Worm (Caenorhabditis elegans) whole organism, early embryonic: Measurements from ENCODE around the gene F26G1.15.
A peak's percentile ranks its signal among the peaks of the same experiment; 100 is the strongest.

Source experiments
- B0310.2 ChIP-seq: sonication (generic microtip); optimal IDR thresholded peaks from 2 replicates; lab custom pipeline; 2016; ENCODE audit warnings: mild to moderate bottlenecking, missing genetic modification characterization, missing compliant biosample characterization
- F13C5.2 ChIP-seq: sonication (generic microtip); optimal IDR thresholded peaks from 2 replicates; lab custom pipeline; 2017; ENCODE audit warnings: mild to moderate bottlenecking, missing genetic modification characterization, inconsistent platforms, missing compliant biosample characterization
- aly-1 ChIP-seq: sonication (generic microtip); optimal IDR thresholded peaks from 2 replicates; lab custom pipeline; 2016; ENCODE audit warnings: missing genetic modification characterization, missing compliant biosample characterization
- ama-1 ChIP-seq: fragments of 150-350 bp; optimal IDR thresholded peaks from 2 replicates; lab custom pipeline; 2014
- ceh-13 ChIP-seq: fragments of 200-800 bp; sonication (Bioruptor generic); optimal IDR thresholded peaks from 2 replicates; lab custom pipeline; 2018; ENCODE audit warnings: mild to moderate bottlenecking, missing genetic modification characterization, missing compliant biosample characterization
- ceh-36 ChIP-seq: sonication (generic microtip); optimal IDR thresholded peaks from 2 replicates; lab custom pipeline; 2016; ENCODE audit warnings: missing genetic modification characterization, inconsistent platforms, missing compliant biosample characterization
- ets-7 ChIP-seq: sonication (generic microtip); optimal IDR thresholded peaks from 2 replicates; lab custom pipeline; 2016; ENCODE audit warnings: missing genotype, missing genetic modification characterization, missing compliant biosample characterization
- flt-1 ChIP-seq: fragments of 200-800 bp; sonication (Bioruptor generic); IDR thresholded peaks from 2 replicates; pipeline ENCODE4 v1.3.6; 2022; ENCODE audit warnings: missing genetic modification characterization, missing compliant biosample characterization
- hmbx-1 ChIP-seq: sonication (generic microtip); optimal IDR thresholded peaks from 2 replicates; lab custom pipeline; 2016; ENCODE audit warnings: mild to moderate bottlenecking, missing genetic modification characterization, missing compliant biosample characterization
- hmg-4 ChIP-seq: fragments of 200-800 bp; sonication (Bioruptor generic); optimal IDR thresholded peaks from 2 replicates; lab custom pipeline; 2018; ENCODE audit warnings: mild to moderate bottlenecking, missing genetic modification characterization, missing compliant biosample characterization
- hnd-1 ChIP-seq: sonication (generic microtip); optimal IDR thresholded peaks from 2 replicates; lab custom pipeline; 2016; ENCODE audit warnings: missing genetic modification characterization, missing compliant biosample characterization
- pes-1 ChIP-seq: fragments of 200-800 bp; sonication (Bioruptor generic); IDR thresholded peaks from 2 replicates; pipeline ENCODE4 v1.3.6; 2022; ENCODE audit warnings: missing genetic modification reagents, missing genetic modification characterization, missing compliant biosample characterization
- scrt-1 ChIP-seq: fragments of 200-800 bp; sonication (Bioruptor generic); IDR thresholded peaks from 2 replicates; pipeline ENCODE4 v1.3.6; 2022; ENCODE audit warnings: missing genetic modification characterization, missing compliant biosample characterization
- sea-1 ChIP-seq: fragments of 200-800 bp; sonication (Bioruptor generic); conservative IDR thresholded peaks from 2 replicates; pipeline ENCODE4 v1.3.6; 2022; ENCODE audit warnings: missing genetic modification characterization, missing compliant biosample characterization
- tbx-11 ChIP-seq: fragments of 200-800 bp; sonication (Bioruptor generic); IDR thresholded peaks from 2 replicates; pipeline ENCODE4 v1.3.6; 2022; ENCODE audit warnings: missing genetic modification characterization, missing compliant biosample characterization
- tbx-37 ChIP-seq: fragments of 200-800 bp; sonication (Bioruptor generic); conservative IDR thresholded peaks from 2 replicates; pipeline ENCODE4 v1.3.6; 2022; ENCODE audit warnings: missing genetic modification reagents, missing genetic modification characterization, missing compliant biosample characterization
- tra-4 ChIP-seq: sonication (generic microtip); optimal IDR thresholded peaks from 2 replicates; lab custom pipeline; 2017; ENCODE audit warnings: missing genetic modification characterization, missing compliant biosample characterization

F26G1.15 gene

ce11 chrII:4776933-4777332 is 13.2 kb upstream of the F26G1.15 start, which contains the start of gene F26G1.11:
Gene F26G1.11 (plus strand): TSS chrII:4777137.
- TF ChIP-seq hmg-4 (GFP tag; lab: Kevin White, UChicago), result no peak
- TF ChIP-seq flt-1 (GFP tag; lab: Robert Waterston, UW), result no peak
- no peak for TF ChIP-seq ets-7 (tag; lab: Kevin White, UChicago)
- TF ChIP-seq aly-1 (tag; lab: Kevin White, UChicago), result no peak
- no peak for TF ChIP-seq ama-1 (lab: Kevin White, UChicago)
- TF ChIP-seq hnd-1 (tag; lab: Kevin White, UChicago), result no peak
- TF ChIP-seq tbx-37 (GFP tag; lab: Robert Waterston, UW), result no peak
- TF ChIP-seq tra-4 (tag; lab: Kevin White, UChicago), result no peak
- TF ChIP-seq tbx-11 (GFP tag; lab: Robert Waterston, UW), result no peak
- no peak for TF ChIP-seq B0310.2 (tag; lab: Kevin White, UChicago)
- no peak for TF ChIP-seq scrt-1 (GFP tag; lab: Robert Waterston, UW)
- no peak for TF ChIP-seq sea-1 (GFP tag; lab: Robert Waterston, UW)
- no peak for TF ChIP-seq hmbx-1 (tag; lab: Kevin White, UChicago)
- no peak for TF ChIP-seq ceh-13 (GFP tag; lab: Kevin White, UChicago)
- no peak for TF ChIP-seq pes-1 (GFP tag; lab: Robert Waterston, UW)
- no peak for TF ChIP-seq ceh-36 (tag; lab: Kevin White, UChicago)
- no peak for TF ChIP-seq F13C5.2 (tag; lab: Kevin White, UChicago)

DNA sequence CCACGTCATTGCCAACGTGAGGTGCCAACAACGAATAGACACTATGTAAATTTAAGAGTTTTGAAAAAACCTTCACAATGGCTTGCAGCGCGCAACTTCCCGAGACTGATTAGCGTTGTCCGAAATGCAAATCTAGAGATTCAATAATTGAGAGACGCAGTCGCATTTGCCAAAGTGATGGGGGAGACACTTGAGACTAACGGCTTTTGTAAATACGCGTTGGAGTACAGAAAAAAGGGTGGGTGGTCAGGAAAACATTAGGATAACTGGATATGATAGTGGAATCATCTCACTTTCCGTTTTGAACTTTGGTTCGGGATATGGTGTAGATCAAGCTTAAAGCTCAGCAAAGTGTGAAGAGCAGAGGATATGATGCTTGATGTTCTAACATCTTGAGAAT is 10.3 kb upstream of the F26G1.15 start:
- no peak for TF ChIP-seq hnd-1 (tag; lab: Kevin White, UChicago)
- no peak for TF ChIP-seq flt-1 (GFP tag; lab: Robert Waterston, UW)
- TF ChIP-seq hmg-4 (GFP tag; lab: Kevin White, UChicago), result no peak
- TF ChIP-seq ets-7 (tag; lab: Kevin White, UChicago), result no peak
- no peak for TF ChIP-seq hmbx-1 (tag; lab: Kevin White, UChicago)
- TF ChIP-seq F13C5.2 (tag; lab: Kevin White, UChicago), result no peak
- no peak for TF ChIP-seq ceh-36 (tag; lab: Kevin White, UChicago)
- TF ChIP-seq B0310.2 (tag; lab: Kevin White, UChicago), result no peak
- no peak for TF ChIP-seq tra-4 (tag; lab: Kevin White, UChicago)
- TF ChIP-seq tbx-11 (GFP tag; lab: Robert Waterston, UW), result no peak
- TF ChIP-seq sea-1 (GFP tag; lab: Robert Waterston, UW), result no peak
- no peak for TF ChIP-seq ama-1 (lab: Kevin White, UChicago)
- no peak for TF ChIP-seq tbx-37 (GFP tag; lab: Robert Waterston, UW)
- TF ChIP-seq pes-1 (GFP tag; lab: Robert Waterston, UW), result no peak
- TF ChIP-seq ceh-13 (GFP tag; lab: Kevin White, UChicago), result no peak
- no peak for TF ChIP-seq aly-1 (tag; lab: Kevin White, UChicago)
- no peak for TF ChIP-seq scrt-1 (GFP tag; lab: Robert Waterston, UW)

DNA sequence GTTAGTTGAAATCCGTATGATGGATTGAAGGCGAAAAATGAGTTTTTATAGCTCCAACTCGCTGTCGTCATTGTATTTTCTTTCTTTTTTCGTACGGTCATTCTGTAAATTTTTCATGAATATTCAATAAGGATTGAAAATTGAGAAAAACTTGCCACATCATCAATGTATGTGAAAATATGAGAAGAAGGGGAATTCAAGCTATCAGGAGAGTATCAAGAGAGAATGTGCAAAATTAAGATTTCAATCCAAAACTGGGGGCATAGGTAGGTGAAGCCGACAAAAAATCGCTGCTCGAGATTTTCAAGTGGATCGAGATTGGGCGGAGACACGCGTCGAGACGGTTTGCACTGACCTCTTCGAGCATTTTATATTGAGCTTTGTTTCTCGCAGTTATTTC is 5.7 kb upstream of the F26G1.15 start, which contains the start of gene nep-12:
nep-12 (minus strand) TSS at position 101 of the 400 bp plus-strand sequence.
- TF ChIP-seq B0310.2 (tag; lab: Kevin White, UChicago), result no peak
- TF ChIP-seq ceh-36 (tag; lab: Kevin White, UChicago), result no peak
- no peak for TF ChIP-seq F13C5.2 (tag; lab: Kevin White, UChicago)
- TF ChIP-seq pes-1 (GFP tag; lab: Robert Waterston, UW), result no peak
- TF ChIP-seq ama-1 (lab: Kevin White, UChicago), result no peak
- TF ChIP-seq hnd-1 (tag; lab: Kevin White, UChicago), result no peak
- TF ChIP-seq tbx-37 (GFP tag; lab: Robert Waterston, UW), result no peak
- TF ChIP-seq tra-4 (tag; lab: Kevin White, UChicago), result no peak
- no peak for TF ChIP-seq tbx-11 (GFP tag; lab: Robert Waterston, UW)
- no peak for TF ChIP-seq hmg-4 (GFP tag; lab: Kevin White, UChicago)
- TF ChIP-seq hmbx-1 (tag; lab: Kevin White, UChicago), result no peak

- TF ChIP-seq ceh-36 (tag; lab: Kevin White, UChicago) (no peak), pes-1 (GFP tag; lab: Robert Waterston, UW) (no peak), scrt-1 (GFP tag; lab: Robert Waterston, UW) (no peak), hmg-4 (GFP tag; lab: Kevin White, UChicago) (no peak), hmbx-1 (tag; lab: Kevin White, UChicago) (no peak)
Observed at ce11 chrII:4786181-4786580, 3.9 kb upstream of the F26G1.15 start, which contains the start of gene msp-3. Gene msp-3 (minus strand): TSS chrII:4786281.

ce11 chrII:4790687-4791086 is 594 bp downstream of the F26G1.15 start:
- TF ChIP-seq ceh-36 (tag; lab: Kevin White, UChicago) (no peak), F13C5.2 (tag; lab: Kevin White, UChicago) (no peak), hmg-4 (GFP tag; lab: Kevin White, UChicago) (no peak), ets-7 (tag; lab: Kevin White, UChicago) (no peak), scrt-1 (GFP tag; lab: Robert Waterston, UW) (no peak), flt-1 (GFP tag; lab: Robert Waterston, UW) (no peak), B0310.2 (tag; lab: Kevin White, UChicago) (no peak), tbx-37 (GFP tag; lab: Robert Waterston, UW) (no peak), pes-1 (GFP tag; lab: Robert Waterston, UW) (no peak), sea-1 (GFP tag; lab: Robert Waterston, UW) (no peak), ama-1 (lab: Kevin White, UChicago) (no peak), ceh-13 (GFP tag; lab: Kevin White, UChicago) (no peak), tbx-11 (GFP tag; lab: Robert Waterston, UW) (no peak), hnd-1 (tag; lab: Kevin White, UChicago) (no peak)

- no peak for TF ChIP-seq flt-1 (GFP tag; lab: Robert Waterston, UW)
- TF ChIP-seq ceh-36 (tag; lab: Kevin White, UChicago), result no peak
- peak; percentile 59 for TF ChIP-seq hmg-4 (GFP tag; lab: Kevin White, UChicago)
- peak; percentile 24 for TF ChIP-seq F13C5.2 (tag; lab: Kevin White, UChicago)
- TF ChIP-seq sea-1 (GFP tag; lab: Robert Waterston, UW), result no peak
- TF ChIP-seq ceh-13 (GFP tag; lab: Kevin White, UChicago), result no peak
- peak; percentile 78 for TF ChIP-seq tbx-37 (GFP tag; lab: Robert Waterston, UW)
- TF ChIP-seq ets-7 (tag; lab: Kevin White, UChicago), result no peak
Observed at ce11 chrII:4791272-4791671, 1.2 kb downstream of the F26G1.15 start, which contains the start of gene F26G1.1. Gene F26G1.1 (plus strand): TSS chrII:4791618.
